Worm (Caenorhabditis elegans) whole organism, L1 larva: Measurements from ENCODE around the gene arrd-19.

Experiments used
- ama-1 ChIP-seq: fragments of 150-350 bp; optimal IDR thresholded peaks from 2 replicates; lab custom pipeline; 2014
- ceh-82 ChIP-seq, 3 experiments: fragments of 150-350 bp in 1 of 3; sonication (generic microtip) in 2 of 3; optimal IDR thresholded peaks; 2 replicates each; lab custom pipeline; 2014 to 2017; ENCODE audit warnings: missing biosample characterization in 3 of 3, missing genetic modification characterization in 3 of 3
- lin-14 ChIP-seq: fragments of 200-800 bp; sonication (Bioruptor generic); optimal IDR thresholded peaks from 2 replicates; lab custom pipeline; 2018; ENCODE audit warnings: mild to moderate bottlenecking, missing genetic modification characterization, moderate library complexity, missing compliant biosample characterization
- lin-15B ChIP-seq: fragments of 150-350 bp; sonication (generic microtip); optimal IDR thresholded peaks from 3 replicates; lab custom pipeline; 2014; ENCODE audit warnings: missing biosample characterization, missing genetic modification characterization
- lsy-2 ChIP-seq, 2 experiments: fragments of 150-350 bp; optimal IDR thresholded peaks; 2 replicates each; lab custom pipeline; 2014; ENCODE audit warnings: missing biosample characterization in 2 of 2, missing genetic modification characterization in 2 of 2
- mdl-1 ChIP-seq, 2 experiments: fragments of 150-350 bp; optimal IDR thresholded peaks; 2 replicates each; lab custom pipeline; 2014 to 2017; ENCODE audit warnings: missing biosample characterization in 2 of 2, missing genetic modification characterization in 2 of 2, inconsistent platforms in 1 of 2
- mep-1 ChIP-seq: fragments of 150-350 bp; optimal IDR thresholded peaks from 2 replicates; lab custom pipeline; 2014; ENCODE audit warnings: missing biosample characterization, missing genetic modification characterization
- nhr-12 ChIP-seq: sonication (generic microtip); optimal IDR thresholded peaks from 2 replicates; lab custom pipeline; 2017; ENCODE audit warnings: missing biosample characterization, missing genetic modification characterization
- nhr-237 ChIP-seq: fragments of 150-350 bp; optimal IDR thresholded peaks from 2 replicates; lab custom pipeline; 2014; ENCODE audit warnings: missing biosample characterization, missing genetic modification characterization
- unc-62 ChIP-seq: fragments of 150-350 bp; optimal IDR thresholded peaks from 2 replicates; lab custom pipeline; 2014; ENCODE audit warnings: missing biosample characterization, missing genetic modification reagents, missing genetic modification characterization
- xbp-1 ChIP-seq: sonication (generic microtip); optimal IDR thresholded peaks from 2 replicates; lab custom pipeline; 2016; ENCODE audit warnings: missing genetic modification characterization, missing compliant biosample characterization
- ztf-4 ChIP-seq: fragments of 150-350 bp; optimal IDR thresholded peaks from 2 replicates; lab custom pipeline; 2014; ENCODE audit warnings: missing biosample characterization, missing genetic modification characterization

DNA sequence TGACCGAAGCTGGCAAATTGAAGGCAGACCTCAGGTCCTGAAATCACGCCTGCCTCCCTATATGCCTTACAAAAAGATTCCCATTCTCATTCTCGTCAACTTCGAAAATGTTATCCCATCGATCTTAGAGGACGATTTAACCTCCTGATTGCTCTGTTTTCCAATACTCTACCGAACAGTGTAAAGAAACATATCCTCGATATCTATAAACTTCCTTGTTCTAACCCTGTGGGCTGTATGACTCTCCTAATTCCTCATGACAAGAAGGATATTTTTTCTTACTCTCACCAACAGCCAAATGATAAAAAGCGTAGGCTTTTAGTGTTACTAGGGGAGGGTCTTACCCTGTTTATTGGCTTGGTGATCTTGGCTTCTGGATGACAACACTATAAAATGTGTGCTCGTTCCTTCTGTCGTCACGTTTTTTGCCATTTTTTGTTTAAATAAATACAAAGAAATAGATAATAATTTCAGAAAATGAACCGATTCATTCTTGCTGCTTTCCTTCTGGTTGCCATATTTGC, 41.7 kb downstream of the arrd-19 start, which contains the start of gene T28A11.4:
- no peak for TF ChIP-seq ztf-4 (tag; lab: Kevin White, UChicago)
- no peak for TF ChIP-seq nhr-12 (tag; lab: Kevin White, UChicago)
- no peak for TF ChIP-seq nhr-237 (tag; lab: Kevin White, UChicago)
- no peak for TF ChIP-seq ama-1
- no peak for TF ChIP-seq lin-14
- TF ChIP-seq xbp-1 (tag; lab: Kevin White, UChicago), result no peak
- no peak for TF ChIP-seq mep-1
- TF ChIP-seq mdl-1 (tag; optimal IDR thresholded peaks at IDR 0.05; lab: Kevin White, UChicago), result no peak
- TF ChIP-seq unc-62, result no peak
- no peak for TF ChIP-seq ceh-82 (tag; optimal IDR thresholded peaks at IDR 0.05; lab: Kevin White, UChicago)
- no peak for TF ChIP-seq lsy-2 (tag; optimal IDR thresholded peaks at IDR 0.05; lab: Kevin White, UChicago)
- no peak for TF ChIP-seq lin-15B (tag; lab: Kevin White, UChicago)
